Fruit fly (Drosophila melanogaster): Measurements from ENCODE around the gene CG42857.

Gene CG42857

dm6 chr3R:9860561-9860960 lies 39.6 kb upstream of the CG42857 start:
- TF ChIP-seq usp (GFP tag; optimal IDR thresholded peaks at IDR 0.05) = no peak
- no peak for TF ChIP-seq Hnf4 (GFP tag; optimal IDR thresholded peaks at IDR 0.05)
- no peak for TF ChIP-seq lola (GFP tag; optimal IDR thresholded peaks at IDR 0.05)
- TF ChIP-seq jim (GFP tag; optimal IDR thresholded peaks at IDR 0.05) = no peak

dm6 chr3R:9857785-9858184 lies 36.8 kb upstream of the CG42857 start:
- TF ChIP-seq jim (GFP tag; optimal IDR thresholded peaks at IDR 0.05) = no peak
- no peak for TF ChIP-seq sage (GFP tag; optimal IDR thresholded peaks at IDR 0.05)
- TF ChIP-seq CrebA (GFP tag; optimal IDR thresholded peaks at IDR 0.05; ENCODE audit: borderline replicate concordance) = no peak
- no peak for TF ChIP-seq brk (GFP tag; optimal IDR thresholded peaks at IDR 0.05)
- no peak for TF ChIP-seq Rel (GFP tag; optimal IDR thresholded peaks at IDR 0.05)
- TF ChIP-seq Rel (tag; optimal IDR thresholded peaks at IDR 0.05) = no peak
- no peak for TF ChIP-seq HLH106 (tag; optimal IDR thresholded peaks at IDR 0.05)
- no peak for TF ChIP-seq N (GFP tag; optimal IDR thresholded peaks at IDR 0.05)
- TF ChIP-seq Myc (optimal IDR thresholded peaks at IDR 0.05) = no peak
- no peak for TF ChIP-seq br (GFP tag; optimal IDR thresholded peaks at IDR 0.05)
- TF ChIP-seq Abd-B (GFP tag; optimal IDR thresholded peaks at IDR 0.05) = no peak
- TF ChIP-seq ey (GFP tag; optimal IDR thresholded peaks at IDR 0.05) = no peak
- TF ChIP-seq h (GFP tag; optimal IDR thresholded peaks at IDR 0.05) = no peak
- TF ChIP-seq Sp1 (GFP tag; optimal IDR thresholded peaks at IDR 0.05) = no peak
- TF ChIP-seq CG9705 (GFP tag; optimal IDR thresholded peaks at IDR 0.05) = no peak
- no peak for TF ChIP-seq Hr78 (GFP tag; optimal IDR thresholded peaks at IDR 0.05)
- no peak for TF ChIP-seq rgr (GFP tag; optimal IDR thresholded peaks at IDR 0.05)

dm6 chr3R:9851653-9852052 lies 30.7 kb upstream of the CG42857 start:
- no peak for TF ChIP-seq dmrt93B (GFP tag; optimal IDR thresholded peaks at IDR 0.05)
- TF ChIP-seq Jra (GFP tag; optimal IDR thresholded peaks at IDR 0.05) = no peak
- no peak for TF ChIP-seq sv (GFP tag; optimal IDR thresholded peaks at IDR 0.05)
- no peak for TF ChIP-seq Abd-B (GFP tag; optimal IDR thresholded peaks at IDR 0.05)
- TF ChIP-seq h (GFP tag; optimal IDR thresholded peaks at IDR 0.05) = no peak
- no peak for TF ChIP-seq usp (GFP tag; optimal IDR thresholded peaks at IDR 0.05)
- no peak for TF ChIP-seq Mio (GFP tag; optimal IDR thresholded peaks at IDR 0.05)
- no peak for TF ChIP-seq woc (GFP tag; optimal IDR thresholded peaks at IDR 0.05)
- TF ChIP-seq br (GFP tag; optimal IDR thresholded peaks at IDR 0.05) = no peak
- TF ChIP-seq CG32264 (GFP tag; optimal IDR thresholded peaks at IDR 0.05) = no peak
- no peak for TF ChIP-seq Dfd (GFP tag; optimal IDR thresholded peaks at IDR 0.05)
- TF ChIP-seq Vsx2 (GFP tag; optimal IDR thresholded peaks at IDR 0.05; ENCODE audit: partially characterized antibody) = no peak
- TF ChIP-seq fru (GFP tag; optimal IDR thresholded peaks at IDR 0.05) = no peak
- TF ChIP-seq OdsH (GFP tag; optimal IDR thresholded peaks at IDR 0.05) = no peak
- TF ChIP-seq dl (GFP tag; optimal IDR thresholded peaks at IDR 0.05; ENCODE audit: insufficient read depth in 1 of 2, partially characterized antibody in 2 of 2) = no peak
- TF ChIP-seq N (GFP tag; optimal IDR thresholded peaks at IDR 0.05) = no peak

DNA sequence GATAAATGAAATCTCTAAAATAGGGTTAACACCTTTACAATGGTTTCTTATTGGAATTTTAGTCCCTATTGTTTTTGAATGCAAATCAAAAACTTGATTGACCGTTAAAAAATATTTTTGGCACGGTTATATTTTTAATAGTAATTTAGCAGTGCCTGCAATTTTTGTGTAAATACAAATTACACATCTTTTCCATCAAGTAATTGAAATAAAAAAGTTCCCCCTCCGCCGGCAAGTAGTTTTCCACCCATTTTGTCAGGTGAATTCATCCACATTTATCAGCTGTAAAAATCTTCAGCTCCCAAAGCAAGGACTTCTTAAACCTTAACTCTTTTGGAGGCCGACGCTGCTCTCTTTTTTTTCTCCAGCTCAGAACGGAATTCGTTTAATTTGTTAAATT lies 2.7 kb upstream of the CG42857 start, which contains the start of gene CG34302:
Gene CG34302, minus strand, starts transcription at position 101 of the 400 bp plus-strand sequence.
- TF ChIP-seq ey (GFP tag; optimal IDR thresholded peaks at IDR 0.05) = no peak
- TF ChIP-seq pan (optimal IDR thresholded peaks at IDR 0.05) = no peak

DNA sequence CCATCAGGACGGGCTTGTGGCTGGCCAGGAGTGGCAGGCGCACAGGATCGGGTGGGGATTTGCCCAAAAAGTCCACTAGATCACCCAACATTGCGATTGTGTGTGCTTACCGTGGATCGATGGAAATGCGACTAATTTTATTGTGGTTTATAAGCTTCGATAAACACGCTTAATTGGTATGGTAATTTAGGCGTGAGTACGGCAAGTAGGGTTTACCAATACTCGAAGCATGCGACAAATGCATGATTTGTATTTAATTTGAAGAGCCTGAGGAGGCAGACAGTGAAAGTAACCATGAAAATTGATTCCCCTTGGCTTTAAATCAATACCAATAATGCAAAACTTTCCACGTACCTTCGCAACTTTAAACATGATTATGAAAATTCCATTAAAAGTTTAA lies 1.2 kb downstream of the CG42857 start, which contains the start of gene CG9458:
Gene CG9458, minus strand, starts transcription at position 101 of the 400 bp plus-strand sequence.
- TF ChIP-seq ey (GFP tag; optimal IDR thresholded peaks at IDR 0.05) = no peak
- no peak for TF ChIP-seq Mio (GFP tag; optimal IDR thresholded peaks at IDR 0.05)
- no peak for TF ChIP-seq Myc (optimal IDR thresholded peaks at IDR 0.05)
- TF ChIP-seq foxo (GFP tag; optimal IDR thresholded peaks at IDR 0.05) = no peak
- no peak for TF ChIP-seq N (GFP tag; optimal IDR thresholded peaks at IDR 0.05)
- TF ChIP-seq jim (GFP tag; optimal IDR thresholded peaks at IDR 0.05) = no peak
- no peak for TF ChIP-seq CG32264 (GFP tag; optimal IDR thresholded peaks at IDR 0.05)
- TF ChIP-seq GATAd (GFP tag; optimal IDR thresholded peaks at IDR 0.05) = no peak
